Worm (Caenorhabditis elegans) whole organism, L3 larva: ENCODE data around the gene haf-8.

Source experiments
- R02D3.7 ChIP-seq: fragments of 150-350 bp; optimal IDR thresholded peaks from 2 replicates; lab custom pipeline; 2014; ENCODE audit warnings: missing biosample characterization, missing genetic modification characterization
- aly-2 ChIP-seq: fragments of 150-350 bp; optimal IDR thresholded peaks from 2 replicates; lab custom pipeline; 2014; ENCODE audit warnings: missing biosample characterization, missing genetic modification characterization
- ceh-16 ChIP-seq: sonication (generic microtip); optimal IDR thresholded peaks from 2 replicates; lab custom pipeline; 2017; ENCODE audit warnings: missing biosample characterization, missing genetic modification characterization
- ceh-28 ChIP-seq: fragments of 150-350 bp; optimal IDR thresholded peaks from 2 replicates; lab custom pipeline; 2014; ENCODE audit warnings: missing biosample characterization, missing genetic modification reagents, missing genetic modification characterization
- ceh-82 ChIP-seq: fragments of 150-350 bp; optimal IDR thresholded peaks from 2 replicates; lab custom pipeline; 2014; ENCODE audit warnings: missing biosample characterization, missing genetic modification characterization
- daf-12 ChIP-seq: fragments of 150-350 bp; optimal IDR thresholded peaks from 2 replicates; lab custom pipeline; 2014; ENCODE audit warnings: missing biosample characterization, missing genetic modification reagents, missing genetic modification characterization
- egl-27 ChIP-seq: sonication (generic microtip); optimal IDR thresholded peaks from 4 replicates; lab custom pipeline; 2017; ENCODE audit warnings: missing biosample characterization, missing genetic modification reagents, missing genetic modification characterization
- egl-5 ChIP-seq: fragments of 150-350 bp; optimal IDR thresholded peaks from 2 replicates; lab custom pipeline; 2017; ENCODE audit warnings: missing biosample characterization, missing genetic modification reagents, missing genetic modification characterization, inconsistent platforms
- elt-1 ChIP-seq: fragments of 150-350 bp; optimal IDR thresholded peaks from 2 replicates; lab custom pipeline; 2014; ENCODE audit warnings: missing biosample characterization, missing genetic modification characterization
- elt-2 ChIP-seq: sonication (generic microtip); optimal IDR thresholded peaks from 2 replicates; lab custom pipeline; 2016; ENCODE audit warnings: missing genetic modification reagents, mild to moderate bottlenecking, missing genetic modification characterization, missing compliant biosample characterization
- elt-3 ChIP-seq, 3 experiments: fragments of 150-350 bp in 1 of 3; sonication (generic microtip) in 2 of 3; optimal IDR thresholded peaks; 2 replicates in 2 of 3; 4 replicates in 1 of 3; lab custom pipeline; 2014 to 2017; ENCODE audit warnings: missing biosample characterization in 3 of 3, missing genetic modification characterization in 3 of 3
- fkh-10 ChIP-seq: sonication (generic microtip); optimal IDR thresholded peaks from 2 replicates; lab custom pipeline; 2017; ENCODE audit warnings: missing biosample characterization, missing genetic modification reagents, missing genetic modification characterization
- fkh-2 ChIP-seq: fragments of 150-350 bp; optimal IDR thresholded peaks from 2 replicates; lab custom pipeline; 2014; ENCODE audit warnings: missing biosample characterization, missing genetic modification reagents, missing genetic modification characterization
- lin-15B ChIP-seq: fragments of 150-350 bp; optimal IDR thresholded peaks from 2 replicates; lab custom pipeline; 2014; ENCODE audit warnings: missing biosample characterization, missing genetic modification characterization
- lin-39 ChIP-seq: fragments of 150-350 bp; optimal IDR thresholded peaks from 2 replicates; lab custom pipeline; 2018; ENCODE audit warnings: missing biosample characterization, missing genetic modification reagents, missing genetic modification characterization
- mdl-1 ChIP-seq: fragments of 150-350 bp; optimal IDR thresholded peaks from 2 replicates; lab custom pipeline; 2014; ENCODE audit warnings: missing biosample characterization, missing genetic modification characterization
- mml-1 ChIP-seq: fragments of 150-350 bp; sonication (generic microtip); optimal IDR thresholded peaks from 3 replicates; lab custom pipeline; 2014; ENCODE audit warnings: missing biosample characterization, missing genetic modification characterization
- nfya-1 ChIP-seq: sonication (generic microtip); optimal IDR thresholded peaks from 2 replicates; lab custom pipeline; 2017; ENCODE audit warnings: missing genetic modification characterization, mild to moderate bottlenecking, missing compliant biosample characterization, antibody characterized with exemption, moderate library complexity; ENCODE audit not compliant: insufficient read depth
- nhr-23 ChIP-seq: fragments of 150-350 bp; optimal IDR thresholded peaks from 2 replicates; lab custom pipeline; 2014; ENCODE audit warnings: missing biosample characterization, missing genetic modification reagents, missing genetic modification characterization
- nhr-237 ChIP-seq: fragments of 150-350 bp; optimal IDR thresholded peaks from 2 replicates; lab custom pipeline; 2014; ENCODE audit warnings: missing biosample characterization, missing genetic modification characterization
- nhr-25 ChIP-seq: sonication (generic microtip); optimal IDR thresholded peaks from 2 replicates; lab custom pipeline; 2017; ENCODE audit warnings: missing biosample characterization, missing genetic modification characterization
- nhr-43 ChIP-seq: sonication (generic microtip); optimal IDR thresholded peaks from 2 replicates; lab custom pipeline; 2016; ENCODE audit warnings: mild to moderate bottlenecking, missing genetic modification characterization, missing compliant biosample characterization; ENCODE audit not compliant: poor library complexity, severe bottlenecking
- nhr-67 ChIP-seq: fragments of 150-350 bp; optimal IDR thresholded peaks from 2 replicates; lab custom pipeline; 2014; ENCODE audit warnings: missing biosample characterization, missing genetic modification characterization
- nhr-76 ChIP-seq: fragments of 150-350 bp; sonication (generic microtip); optimal IDR thresholded peaks from 5 replicates; lab custom pipeline; 2014; ENCODE audit warnings: missing biosample characterization, missing genetic modification characterization
- nhr-77 ChIP-seq: fragments of 150-350 bp; optimal IDR thresholded peaks from 2 replicates; lab custom pipeline; 2014; ENCODE audit warnings: missing biosample characterization, missing genetic modification characterization
- pha-4 ChIP-seq: fragments of 150-350 bp; optimal IDR thresholded peaks from 2 replicates; lab custom pipeline; 2014; ENCODE audit warnings: missing biosample characterization, missing genetic modification reagents, missing genetic modification characterization
- pqm-1 ChIP-seq: fragments of 150-350 bp; optimal IDR thresholded peaks from 2 replicates; lab custom pipeline; 2017; ENCODE audit warnings: missing biosample characterization, missing genetic modification characterization, inconsistent platforms
- sea-2 ChIP-seq: fragments of 150-350 bp; sonication (generic microtip); optimal IDR thresholded peaks from 4 replicates; lab custom pipeline; 2014; ENCODE audit warnings: missing biosample characterization, missing genetic modification reagents, missing genetic modification characterization
- skn-1 ChIP-seq: fragments of 150-350 bp; optimal IDR thresholded peaks from 2 replicates; lab custom pipeline; 2014; ENCODE audit warnings: missing biosample characterization, missing genetic modification characterization
- snpc-4 ChIP-seq: fragments of 150-350 bp; optimal IDR thresholded peaks from 2 replicates; lab custom pipeline; 2014; ENCODE audit warnings: missing biosample characterization, missing genetic modification characterization
- tbx-2 ChIP-seq: sonication (generic microtip); optimal IDR thresholded peaks from 2 replicates; lab custom pipeline; 2016; ENCODE audit warnings: mild to moderate bottlenecking, missing genetic modification characterization, missing compliant biosample characterization
- unc-39 ChIP-seq: sonication (generic microtip); optimal IDR thresholded peaks from 4 replicates; lab custom pipeline; 2017; ENCODE audit warnings: missing biosample characterization, missing genetic modification characterization
- zag-1 ChIP-seq: fragments of 150-350 bp; optimal IDR thresholded peaks from 2 replicates; lab custom pipeline; 2014; ENCODE audit warnings: missing biosample characterization, missing genetic modification characterization
- ztf-11 ChIP-seq: fragments of 150-350 bp; optimal IDR thresholded peaks from 2 replicates; lab custom pipeline; 2014; ENCODE audit warnings: missing biosample characterization, missing genetic modification characterization
- ztf-4 ChIP-seq: fragments of 150-350 bp; optimal IDR thresholded peaks from 2 replicates; lab custom pipeline; 2014; ENCODE audit warnings: missing biosample characterization, missing genetic modification characterization

Gene haf-8

DNA sequence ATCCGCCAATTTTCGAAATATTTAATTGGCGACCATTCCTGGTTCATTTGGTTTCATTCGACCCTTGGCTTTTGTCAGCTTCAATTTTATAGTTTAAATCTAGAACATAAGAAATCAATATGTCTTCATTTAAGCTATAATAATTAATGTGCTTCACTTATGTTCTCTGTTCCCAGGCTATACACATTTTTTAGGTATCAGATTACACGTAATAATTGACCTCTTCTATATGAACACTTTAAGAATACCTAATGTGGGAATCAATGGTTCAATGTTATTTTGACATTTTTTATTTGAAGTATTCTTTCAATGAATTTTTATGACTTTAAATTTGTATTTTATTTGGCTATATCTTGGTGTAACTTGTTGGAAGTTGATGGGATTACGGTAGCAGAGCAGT, 9.5 kb upstream of the haf-8 start, which contains the start of gene lgc-7:
TSS of gene lgc-7 (plus strand) at position 301 of the 400 bp plus-strand sequence.
- TF ChIP-seq fkh-2 (tag; lab: Kevin White, UChicago) = no peak
- no peak for TF ChIP-seq nhr-23 (tag; lab: Kevin White, UChicago)
- no peak for TF ChIP-seq nfya-1 (tag; lab: Kevin White, UChicago)
- TF ChIP-seq R02D3.7 = no peak
- no peak for TF ChIP-seq lin-15B (tag; lab: Kevin White, UChicago)
- no peak for TF ChIP-seq tbx-2
- no peak for TF ChIP-seq snpc-4 (tag; lab: Kevin White, UChicago)
- no peak for TF ChIP-seq elt-3 (tag; optimal IDR thresholded peaks at IDR 0.05; lab: Kevin White, UChicago)
- TF ChIP-seq nhr-237 (tag; lab: Kevin White, UChicago) = no peak
- TF ChIP-seq nhr-25 (tag; lab: Kevin White, UChicago) = no peak

DNA sequence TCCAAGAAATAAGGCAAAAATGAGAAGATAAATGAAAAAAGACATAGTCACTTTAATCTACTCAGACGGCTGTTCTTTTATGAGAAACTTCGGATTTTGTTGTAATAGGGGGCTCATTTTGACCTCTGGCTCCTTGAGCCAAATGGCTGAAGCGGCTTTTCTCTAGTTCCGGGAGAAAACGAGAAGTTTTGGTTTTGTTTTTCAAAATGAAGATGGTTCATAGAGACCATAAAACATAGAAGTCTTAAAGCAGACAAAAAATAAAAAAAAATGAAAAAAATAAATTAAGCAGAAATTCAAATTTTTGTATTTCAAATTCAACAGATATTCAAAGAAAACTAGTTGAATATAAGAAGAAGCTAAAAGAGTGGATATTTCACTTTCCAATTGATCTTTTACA, 6.6 kb upstream of the haf-8 start, which contains the start of gene Y57G11C.41:
TSS of gene Y57G11C.41 (minus strand) at position 101 of the 400 bp plus-strand sequence.
- TF ChIP-seq egl-27 (no peak), mml-1 (tag; lab: Kevin White, UChicago) (no peak), elt-1 (tag; lab: Kevin White, UChicago) (no peak), ceh-28 (tag; lab: Kevin White, UChicago) (no peak), lin-15B (tag; lab: Kevin White, UChicago) (no peak), mdl-1 (tag; lab: Kevin White, UChicago) (no peak), lin-39 (no peak), aly-2 (tag; lab: Kevin White, UChicago) (no peak)
- TF ChIP-seq, all 47 proteins: peak for 0

DNA sequence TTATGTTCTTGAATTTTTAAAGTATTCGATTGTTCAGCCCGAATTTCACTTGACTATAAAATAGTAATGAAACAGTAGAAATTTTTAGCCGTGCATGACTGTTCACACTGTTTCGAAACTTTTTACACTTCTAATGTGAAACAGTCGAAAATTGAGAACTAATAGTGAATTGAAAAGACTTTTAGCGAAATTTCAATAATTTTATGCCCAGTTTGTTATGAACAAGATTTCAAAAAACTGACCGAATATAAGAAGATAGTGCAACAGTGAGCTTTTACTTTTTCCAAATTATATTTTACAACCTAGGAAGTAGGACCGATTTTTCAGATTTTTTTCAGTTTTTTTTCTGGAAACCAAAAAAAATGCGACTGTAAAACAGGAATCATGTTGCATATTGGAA, 5.2 kb upstream of the haf-8 start:
- TF ChIP-seq tbx-2 (no peak), egl-5 (tag; lab: Kevin White, UChicago) (no peak), nhr-237 (tag; lab: Kevin White, UChicago) (no peak), mml-1 (tag; lab: Kevin White, UChicago) (no peak), sea-2 (no peak), unc-39 (tag; lab: Kevin White, UChicago) (no peak), elt-2 (tag; lab: Kevin White, UChicago) (no peak), snpc-4 (tag; lab: Kevin White, UChicago) (no peak), pqm-1 (tag; lab: Kevin White, UChicago) (no peak), R02D3.7 (no peak), nhr-76 (tag; lab: Kevin White, UChicago) (no peak), skn-1 (tag; lab: Kevin White, UChicago) (no peak)

DNA sequence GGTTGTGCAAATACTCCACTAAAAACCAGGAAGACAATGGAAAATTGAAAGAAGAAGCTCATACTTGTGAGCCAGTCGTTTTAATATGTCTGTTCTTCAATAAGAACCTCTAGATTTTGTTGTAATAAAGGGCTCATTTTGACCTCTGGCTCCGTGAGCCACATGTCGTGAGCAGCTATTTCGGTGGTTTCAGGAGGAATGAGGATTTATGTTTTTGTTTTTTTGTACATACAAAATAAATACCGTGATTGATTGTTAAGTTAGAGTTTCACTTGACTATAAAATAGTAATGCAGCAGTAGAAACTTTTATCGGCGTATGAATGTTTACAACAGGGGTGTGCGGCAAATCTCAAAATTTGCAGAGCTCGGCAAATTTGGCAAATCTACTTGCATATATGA, 4.4 kb upstream of the haf-8 start, which contains the start of gene Y57G11C.40:
TSS of gene Y57G11C.40 (minus strand) at position 101 of the 400 bp plus-strand sequence.
- no peak for TF ChIP-seq fkh-10 (GFP tag; lab: Kevin White, UChicago)
- TF ChIP-seq nhr-23 (tag; lab: Kevin White, UChicago) = no peak
- TF ChIP-seq nhr-43 = no peak
- no peak for TF ChIP-seq zag-1 (tag; lab: Kevin White, UChicago)
- no peak for TF ChIP-seq nhr-237 (tag; lab: Kevin White, UChicago)
- no peak for TF ChIP-seq lin-15B (tag; lab: Kevin White, UChicago)
- TF ChIP-seq daf-12 = no peak
- no peak for TF ChIP-seq unc-39 (tag; lab: Kevin White, UChicago)
- TF ChIP-seq, all 47 proteins: peak for 0

DNA sequence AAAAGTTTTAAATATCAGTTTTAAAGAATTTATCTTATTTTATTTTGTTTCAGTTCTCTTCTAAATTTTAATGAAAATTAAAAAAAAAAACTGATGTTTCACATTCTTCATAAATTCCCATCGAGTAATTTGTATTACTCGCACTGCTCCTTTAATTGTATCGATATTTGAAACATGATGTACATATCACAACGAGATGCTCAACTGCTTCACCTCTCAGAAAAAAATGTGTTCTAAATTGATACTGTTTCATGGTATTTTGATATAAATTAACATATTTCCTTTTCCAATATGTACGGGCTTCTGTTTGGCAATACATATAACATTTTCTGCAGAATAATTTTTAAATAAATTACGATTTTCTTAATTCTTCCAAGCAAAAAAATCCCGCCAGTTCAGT, 12.0 kb downstream of the haf-8 start:
- no peak for TF ChIP-seq nhr-67
- no peak for TF ChIP-seq R02D3.7
- TF ChIP-seq nhr-25 (tag; lab: Kevin White, UChicago) = no peak
- no peak for TF ChIP-seq ceh-28 (tag; lab: Kevin White, UChicago)
- TF ChIP-seq elt-3 (tag; optimal IDR thresholded peaks at IDR 0.05; lab: Kevin White, UChicago) = no peak
- TF ChIP-seq nhr-23 (tag; lab: Kevin White, UChicago) = no peak
- no peak for TF ChIP-seq nhr-77
- no peak for TF ChIP-seq fkh-10 (GFP tag; lab: Kevin White, UChicago)
- no peak for TF ChIP-seq ceh-82 (tag; lab: Kevin White, UChicago)
- no peak for TF ChIP-seq nhr-237 (tag; lab: Kevin White, UChicago)

DNA sequence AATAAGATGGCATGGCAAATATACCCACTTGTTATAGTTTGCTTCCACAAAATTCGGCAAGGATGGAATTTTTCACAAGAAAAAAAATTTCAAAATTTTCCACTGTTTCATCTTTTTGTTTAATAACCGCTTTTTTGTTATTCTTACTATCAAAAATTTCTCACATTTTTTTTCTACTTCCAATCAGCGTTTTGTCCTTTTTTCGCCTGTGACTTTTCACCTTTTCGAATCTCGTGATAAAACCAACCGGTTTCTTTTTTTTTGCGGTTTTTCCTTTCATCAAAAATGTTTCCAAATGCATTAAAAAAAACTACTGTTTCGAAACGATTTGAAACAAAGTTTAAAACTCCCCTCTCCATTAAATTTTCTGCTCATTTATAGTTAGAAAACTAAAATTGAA, 20.7 kb downstream of the haf-8 start:
- TF ChIP-seq daf-12 (no peak), nhr-25 (tag; lab: Kevin White, UChicago) (no peak), ceh-28 (tag; lab: Kevin White, UChicago) (no peak), mdl-1 (tag; lab: Kevin White, UChicago) (no peak), skn-1 (tag; lab: Kevin White, UChicago) (no peak), zag-1 (tag; lab: Kevin White, UChicago) (no peak), lin-39 (no peak), unc-39 (tag; lab: Kevin White, UChicago) (no peak), fkh-2 (tag; lab: Kevin White, UChicago) (no peak), egl-5 (tag; lab: Kevin White, UChicago) (no peak), pha-4 (no peak), ztf-11 (tag; lab: Kevin White, UChicago) (no peak), fkh-10 (GFP tag; lab: Kevin White, UChicago) (no peak), egl-27 (no peak), nhr-23 (tag; lab: Kevin White, UChicago) (no peak), ztf-4 (tag; lab: Kevin White, UChicago) (no peak), elt-3 (tag; optimal IDR thresholded peaks at IDR 0.05; lab: Kevin White, UChicago) (no peak), ceh-16 (tag; lab: Kevin White, UChicago) (no peak)
